Worm (Caenorhabditis elegans): ENCODE measurements around the gene scl-13.

- TF ChIP-seq nhr-11 (tag; optimal IDR thresholded peaks at IDR 0.05) (no peak), fkh-10 (GFP tag; optimal IDR thresholded peaks at IDR 0.05) (no peak), T23F11.4 (GFP tag; optimal IDR thresholded peaks at IDR 0.05) (no peak), hlh-6 (tag; optimal IDR thresholded peaks at IDR 0.05) (no peak), hlh-30 (tag; optimal IDR thresholded peaks at IDR 0.05; ENCODE audit: insufficient read depth) (no peak), pax-1 (tag; optimal IDR thresholded peaks at IDR 0.05) (no peak), ama-1 (optimal IDR thresholded peaks at IDR 0.05) (no peak), ceh-9 (tag; optimal IDR thresholded peaks at IDR 0.05) (no peak), pqm-1 (tag; optimal IDR thresholded peaks at IDR 0.05) (no peak), pha-4 (tag; optimal IDR thresholded peaks at IDR 0.05) (no peak), sox-4 (tag; optimal IDR thresholded peaks at IDR 0.05) (no peak), pag-3 (tag; optimal IDR thresholded peaks at IDR 0.05; ENCODE audit: borderline replicate concordance) (no peak)
Measured at ce11 chrV:3801787-3802417, 9.5 kb downstream of the scl-13 start.

Measured in whole organism, late embryonic.